Fruit fly (Drosophila melanogaster) whole organism, prepupa: ENCODE measurements around the gene btv.

ENCODE experiments used
- CG34406 ChIP-seq: fragments of 200-800 bp; sonication (Bioruptor generic); optimal IDR thresholded peaks from 3 replicates; lab custom pipeline; 2016; ENCODE audit warnings: missing biosample characterization, missing genetic modification characterization
- CG6854 ChIP-seq: fragments of 200-800 bp; sonication (Bioruptor generic); optimal IDR thresholded peaks from 2 replicates; lab custom pipeline; 2017; ENCODE audit warnings: missing biosample characterization, mild to moderate bottlenecking, missing genetic modification characterization
- Ets21C ChIP-seq: fragments of 200-800 bp; sonication (Bioruptor generic); optimal IDR thresholded peaks from 3 replicates; lab custom pipeline; 2016; ENCODE audit warnings: missing biosample characterization, missing genetic modification characterization

DNA sequence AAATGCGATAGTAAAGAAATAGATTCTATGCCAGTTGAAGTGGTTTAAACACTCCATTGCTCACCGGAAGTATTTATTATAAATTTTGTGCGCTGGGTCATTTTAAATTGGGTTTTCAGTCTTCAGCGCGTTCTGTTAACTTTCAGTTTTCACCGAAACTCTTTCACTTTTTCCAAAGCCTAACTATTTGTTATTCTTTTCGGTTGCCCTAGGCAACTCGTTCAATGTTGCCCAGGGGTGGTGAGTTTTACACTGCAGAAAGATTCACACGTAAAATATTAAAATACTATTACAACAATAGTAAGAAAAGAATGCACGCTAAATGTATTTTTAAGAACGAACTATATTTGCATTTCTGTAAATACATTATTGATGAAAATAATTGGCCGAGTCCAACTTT, at the start of gene btv:
- no peak for TF ChIP-seq Ets21C (GFP tag; lab: Kevin White, UChicago)
- TF ChIP-seq CG6854 (GFP tag; lab: Kevin White, UChicago) = no peak
- TF ChIP-seq CG34406 (GFP tag; lab: Kevin White, UChicago) = no peak
